Fruit fly (Drosophila melanogaster) whole organism, prepupa: ENCODE results near the gene Dpck.

Experiments
- Blimp-1 ChIP-seq: fragments of 200-800 bp; sonication (Bioruptor generic); optimal IDR thresholded peaks from 3 replicates; lab custom pipeline; 2017; ENCODE audit warnings: missing biosample characterization, missing genetic modification characterization, mild to moderate bottlenecking, moderate library complexity, missing genetic modification reagents
- CG10631 ChIP-seq: fragments of 200-800 bp; sonication (Bioruptor generic); optimal IDR thresholded peaks from 2 replicates; lab custom pipeline; 2016; ENCODE audit warnings: missing biosample characterization, missing genetic modification characterization
- CG11902 ChIP-seq: fragments of 200-800 bp; sonication (Bioruptor generic); optimal IDR thresholded peaks from 3 replicates; lab custom pipeline; 2016; ENCODE audit warnings: missing biosample characterization, missing genetic modification characterization
- CG16779 ChIP-seq: fragments of 200-800 bp; sonication (Bioruptor generic); optimal IDR thresholded peaks from 3 replicates; lab custom pipeline; 2017; ENCODE audit warnings: missing biosample characterization, mild to moderate bottlenecking, missing genetic modification characterization
- CG3032 ChIP-seq: fragments of 200-800 bp; optimal IDR thresholded peaks from 2 replicates; lab custom pipeline; 2019; ENCODE audit warnings: missing biosample characterization, mild to moderate bottlenecking, missing genetic modification characterization, moderate library complexity
- CG31627 ChIP-seq: fragments of 200-800 bp; sonication (Bioruptor generic); optimal IDR thresholded peaks from 3 replicates; lab custom pipeline; 2016; ENCODE audit warnings: missing biosample characterization, missing genetic modification characterization
- CG4318 ChIP-seq: fragments of 200-800 bp; sonication (Bioruptor generic); optimal IDR thresholded peaks from 3 replicates; lab custom pipeline; 2017; ENCODE audit warnings: missing biosample characterization, mild to moderate bottlenecking, missing genetic modification characterization
- CG6163 ChIP-seq: fragments of 200-800 bp; sonication (Bioruptor generic); IDR thresholded peaks from 3 replicates; pipeline ENCODE4 v1.3.6; 2022; ENCODE audit warnings: missing biosample characterization, missing genetic modification characterization
- CG6276 ChIP-seq: fragments of 200-800 bp; sonication (Bioruptor generic); optimal IDR thresholded peaks from 2 replicates; lab custom pipeline; 2017; ENCODE audit warnings: missing biosample characterization, mild to moderate bottlenecking, missing genetic modification characterization
- CG6792 ChIP-seq: fragments of 200-800 bp; sonication (Bioruptor generic); optimal IDR thresholded peaks from 3 replicates; lab custom pipeline; 2016; ENCODE audit warnings: missing biosample characterization, missing genetic modification characterization
- CG6808 ChIP-seq: fragments of 200-800 bp; sonication (Bioruptor generic); optimal IDR thresholded peaks from 3 replicates; lab custom pipeline; 2017; ENCODE audit warnings: missing biosample characterization, missing genetic modification characterization, mild to moderate bottlenecking, moderate library complexity, missing genetic modification reagents
- CG6854 ChIP-seq: fragments of 200-800 bp; sonication (Bioruptor generic); optimal IDR thresholded peaks from 2 replicates; lab custom pipeline; 2017; ENCODE audit warnings: missing biosample characterization, mild to moderate bottlenecking, missing genetic modification characterization
- CG8119 ChIP-seq: fragments of 200-800 bp; sonication (Bioruptor generic); IDR thresholded peaks from 3 replicates; pipeline ENCODE4 v1.3.6; 2022; ENCODE audit warnings: missing biosample characterization, missing genetic modification characterization
- Eip75B ChIP-seq: fragments of 200-800 bp; sonication (Bioruptor generic); optimal IDR thresholded peaks from 3 replicates; lab custom pipeline; 2016; ENCODE audit warnings: missing biosample characterization, missing genetic modification characterization
- Eip78C ChIP-seq: fragments of 200-800 bp; sonication (Bioruptor generic); peaks from one replicate; lab custom pipeline; 2016; ENCODE audit warnings: missing biosample characterization, missing genetic modification characterization
- Eip93F ChIP-seq: fragments of 200-800 bp; sonication (Bioruptor generic); optimal IDR thresholded peaks from 2 replicates; lab custom pipeline; 2016; ENCODE audit warnings: missing biosample characterization, mild to moderate bottlenecking, missing genetic modification characterization
- Ets21C ChIP-seq: fragments of 200-800 bp; sonication (Bioruptor generic); optimal IDR thresholded peaks from 3 replicates; lab custom pipeline; 2016; ENCODE audit warnings: missing biosample characterization, missing genetic modification characterization
- Ets96B ChIP-seq: fragments of 200-800 bp; optimal IDR thresholded peaks from 2 replicates; lab custom pipeline; 2019; ENCODE audit warnings: missing biosample characterization, mild to moderate bottlenecking, missing genetic modification characterization, moderate library complexity
- Lpt ChIP-seq: fragments of 200-800 bp; sonication (Bioruptor generic); optimal IDR thresholded peaks from 3 replicates; lab custom pipeline; 2016; ENCODE audit warnings: missing biosample characterization, missing genetic modification characterization
- Sox102F ChIP-seq: fragments of 200-800 bp; sonication (Bioruptor generic); optimal IDR thresholded peaks from 2 replicates; lab custom pipeline; 2016; ENCODE audit warnings: missing biosample characterization, mild to moderate bottlenecking, missing genetic modification characterization
- achi ChIP-seq: fragments of 200-800 bp; sonication (Bioruptor generic); optimal IDR thresholded peaks from 3 replicates; lab custom pipeline; 2016; ENCODE audit warnings: missing biosample characterization, missing genetic modification characterization
- cyc ChIP-seq: fragments of 200-800 bp; sonication (Bioruptor generic); optimal IDR thresholded peaks from 3 replicates; lab custom pipeline; 2016; ENCODE audit warnings: missing biosample characterization, missing genetic modification characterization
- dsx ChIP-seq: fragments of 200-800 bp; optimal IDR thresholded peaks from 3 replicates; lab custom pipeline; 2019; ENCODE audit warnings: missing biosample characterization, mild to moderate bottlenecking, missing genetic modification characterization, moderate library complexity; ENCODE audit not compliant: poor library complexity, severe bottlenecking
- fkh ChIP-seq: fragments of 200-800 bp; sonication (Bioruptor generic); optimal IDR thresholded peaks from 3 replicates; lab custom pipeline; 2017; ENCODE audit warnings: missing biosample characterization, mild to moderate bottlenecking, missing genetic modification characterization, moderate library complexity
- lz ChIP-seq: fragments of 200-800 bp; sonication (Bioruptor generic); optimal IDR thresholded peaks from 3 replicates; lab custom pipeline; 2016; ENCODE audit warnings: missing biosample characterization, missing genetic modification characterization
- net ChIP-seq: fragments of 200-800 bp; sonication (Bioruptor generic); optimal IDR thresholded peaks from 3 replicates; lab custom pipeline; 2016; ENCODE audit warnings: missing biosample characterization, missing genetic modification characterization
- spab ChIP-seq: fragments of 200-800 bp; sonication (Bioruptor generic); optimal IDR thresholded peaks from 2 replicates; lab custom pipeline; 2017; ENCODE audit warnings: missing biosample characterization, mild to moderate bottlenecking, missing genetic modification characterization, missing genetic modification reagents
- ss ChIP-seq, 2 experiments: fragments of 200-800 bp; sonication (Bioruptor generic); optimal IDR thresholded peaks; 2 replicates in 1 of 2; 3 replicates in 1 of 2; lab custom pipeline; 2017 to 2018; ENCODE audit warnings: mild to moderate bottlenecking in 2 of 2, missing biosample characterization in 2 of 2, missing genetic modification characterization in 2 of 2, moderate library complexity in 1 of 2
- svp ChIP-seq: fragments of 200-800 bp; sonication (Bioruptor generic); peaks from one replicate; lab custom pipeline; 2016; ENCODE audit warnings: missing biosample characterization, missing genetic modification characterization
- vri ChIP-seq: fragments of 200-800 bp; sonication (Bioruptor generic); optimal IDR thresholded peaks from 3 replicates; lab custom pipeline; 2016; ENCODE audit warnings: missing biosample characterization, mild to moderate bottlenecking, missing genetic modification characterization

Gene Dpck

DNA sequence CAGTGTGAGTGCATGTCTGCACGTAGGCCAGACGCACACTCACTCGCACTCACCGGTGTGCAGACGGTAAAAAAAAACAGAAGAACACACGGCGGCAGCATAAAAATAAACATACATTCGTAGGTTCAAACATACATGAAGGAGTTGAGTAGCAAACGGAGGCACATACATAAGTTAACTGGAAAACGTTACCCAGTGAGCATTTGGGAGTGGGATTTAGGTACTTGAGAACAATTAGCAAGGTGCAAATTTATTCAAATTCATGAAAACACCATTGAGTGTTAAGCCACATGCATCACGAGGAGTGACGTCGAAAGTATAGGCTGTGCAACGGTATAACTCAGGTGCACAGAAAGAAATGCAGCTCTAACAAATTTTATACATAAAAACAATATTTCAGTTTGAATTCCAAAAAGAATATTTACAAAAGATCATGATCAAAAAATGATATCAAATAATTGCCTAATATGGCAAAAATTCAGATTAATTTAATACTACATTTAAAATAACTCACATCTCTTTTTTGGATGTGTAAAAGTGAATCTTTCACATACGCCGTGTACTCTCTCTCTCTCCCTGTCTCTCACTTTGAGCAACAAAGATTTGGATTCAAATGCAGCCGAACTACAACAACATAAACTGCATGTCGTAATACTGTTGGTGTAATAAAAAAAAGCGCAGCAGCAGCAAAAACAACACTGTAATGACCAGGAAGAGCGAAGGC is 26.8 kb downstream of the Dpck start (continued):
- TF ChIP-seq CG6792 (GFP tag; lab: Kevin White, UChicago), result peak; percentile 93
- peak; percentile 94 for TF ChIP-seq dsx (GFP tag; lab: Kevin White, UChicago)
- TF ChIP-seq Lpt, result peak; percentile 97
- TF ChIP-seq lz (GFP tag; lab: Kevin White, UChicago), result peak; percentile 97
- TF ChIP-seq spab (GFP tag; lab: Kevin White, UChicago), result peak; percentile 93
- TF ChIP-seq CG6276 (GFP tag; lab: Kevin White, UChicago), result peak; percentile 96
- peak; percentile 77 for TF ChIP-seq CG16779 (tag; lab: Kevin White, UChicago)
- TF ChIP-seq Sox102F (GFP tag; lab: Kevin White, UChicago), result peak; percentile 95
- peak; percentile 94 for TF ChIP-seq Blimp-1 (GFP tag; lab: Kevin White, UChicago)

DNA sequence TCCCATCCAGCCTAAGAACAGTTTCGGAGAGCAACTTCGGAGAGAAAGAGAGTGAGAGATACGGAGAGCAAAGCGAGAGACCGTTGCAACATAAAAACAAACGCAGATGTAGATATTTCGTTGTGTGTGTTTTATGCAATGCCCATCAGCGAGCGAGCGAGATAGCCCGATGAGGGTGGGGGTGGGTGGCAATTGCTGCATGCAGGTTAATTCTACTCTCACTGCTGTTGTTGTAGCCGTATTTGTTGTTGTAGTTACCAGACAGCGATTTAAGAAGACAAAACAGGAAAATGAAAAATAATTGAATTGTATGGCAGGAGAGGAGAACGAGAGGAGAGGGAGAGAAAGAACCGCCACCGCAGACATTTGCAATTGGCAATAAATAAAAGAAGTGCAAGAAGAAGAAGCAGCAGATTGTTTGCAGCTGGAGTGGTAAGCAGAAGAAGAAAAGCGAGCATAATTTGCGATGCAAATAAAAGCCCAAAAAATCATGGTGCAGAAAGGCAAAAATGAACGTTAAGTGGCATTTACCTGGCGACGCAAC is 27.9 kb downstream of the Dpck start:
- TF ChIP-seq CG4318 (GFP tag; lab: Kevin White, UChicago) (no peak), CG6163 (GFP tag; lab: Robert Waterston, UW) (no peak; the same call in 1 of the 3 replicates), CG6276 (GFP tag; lab: Kevin White, UChicago) (peak; percentile 23), CG11902 (no peak), vri (GFP tag; lab: Kevin White, UChicago) (peak; percentile 81), Blimp-1 (GFP tag; lab: Kevin White, UChicago) (peak; percentile 56), CG6808 (GFP tag; lab: Kevin White, UChicago) (peak; percentile 49), Sox102F (GFP tag; lab: Kevin White, UChicago) (peak; percentile 47), Ets96B (tag; lab: Kevin White, UChicago) (no peak), CG8119 (GFP tag; lab: Robert Waterston, UW) (peak; percentile 31; the same call in 1 of the 3 replicates), Eip78C (peak; percentile 74), spab (GFP tag; lab: Kevin White, UChicago) (peak; percentile 17), dsx (GFP tag; lab: Kevin White, UChicago) (peak; percentile 64), CG6854 (GFP tag; lab: Kevin White, UChicago) (peak; percentile 87), Lpt (peak; percentile 24), CG3032 (peak; percentile 16), ss (GFP tag; optimal IDR thresholded peaks at IDR 0.05; lab: Kevin White, UChicago) (peak in 1 of 2 experiments; percentile 44)
- TF ChIP-seq, all 60 proteins: peak for 13

DNA sequence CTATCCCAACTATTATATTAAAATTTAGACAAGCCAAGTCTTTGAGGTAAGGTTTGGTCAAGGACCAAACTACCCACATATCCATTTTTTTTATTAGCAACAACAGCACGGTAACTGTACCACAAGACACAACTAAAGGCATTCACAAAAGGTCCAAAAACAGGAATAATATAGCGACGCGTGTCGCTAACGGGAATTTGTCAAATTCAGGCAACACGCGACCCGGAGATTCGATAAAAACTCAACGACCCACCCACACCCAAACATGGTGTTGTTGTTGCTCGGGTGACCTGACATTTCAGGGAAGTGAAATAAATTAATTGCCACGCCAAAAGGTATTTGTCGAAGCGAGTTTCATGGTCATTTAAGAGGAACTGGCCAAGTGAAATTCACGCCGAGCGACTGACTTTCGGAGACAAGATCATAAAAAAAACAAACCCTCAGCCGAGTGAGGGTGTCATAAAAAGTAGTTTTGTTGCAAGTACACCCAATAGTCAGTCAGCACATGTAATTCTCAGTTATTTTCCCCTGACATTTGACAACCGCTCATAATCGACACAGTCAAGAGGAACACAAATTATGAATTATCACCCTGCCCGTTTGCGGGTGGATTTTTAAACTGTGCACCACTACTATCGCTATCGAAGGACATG is 29.4 kb downstream of the Dpck start:
- TF ChIP-seq achi (GFP tag; lab: Kevin White, UChicago), result no peak
- no peak for TF ChIP-seq Ets96B (tag; lab: Kevin White, UChicago)
- TF ChIP-seq CG4318 (GFP tag; lab: Kevin White, UChicago), result no peak
- no peak for TF ChIP-seq Ets21C (GFP tag; lab: Kevin White, UChicago)
- TF ChIP-seq Lpt, result no peak
- TF ChIP-seq cyc (GFP tag; lab: Kevin White, UChicago), result no peak
- no peak for TF ChIP-seq dsx (GFP tag; lab: Kevin White, UChicago)
- TF ChIP-seq CG31627, result no peak
- TF ChIP-seq CG3032, result no peak
- no peak for TF ChIP-seq CG6276 (GFP tag; lab: Kevin White, UChicago)
- no peak for TF ChIP-seq Eip93F (GFP tag; lab: Kevin White, UChicago)
- TF ChIP-seq fkh (GFP tag; lab: Kevin White, UChicago), result no peak
- TF ChIP-seq svp (GFP tag; lab: Kevin White, UChicago), result no peak

DNA sequence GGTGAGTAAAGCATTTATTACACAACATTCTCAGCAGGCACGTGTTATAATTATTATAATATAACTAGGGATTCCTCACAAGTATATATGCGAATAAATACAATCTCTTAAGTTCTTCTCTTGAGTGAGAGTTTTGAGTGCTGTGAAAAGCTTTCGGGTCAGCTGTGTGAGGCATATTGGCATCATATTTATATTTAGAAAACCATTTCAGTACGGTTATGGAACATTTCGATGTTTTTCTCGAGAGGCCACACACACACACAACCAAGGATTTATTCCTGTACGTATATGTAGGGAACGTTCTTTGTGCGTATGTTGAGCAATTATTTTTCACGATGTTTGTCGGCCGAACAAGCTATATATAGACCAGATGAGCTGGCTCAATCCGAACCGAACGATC is 31.0 kb downstream of the Dpck start:
- TF ChIP-seq Ets96B (tag; lab: Kevin White, UChicago), result no peak
- TF ChIP-seq spab (GFP tag; lab: Kevin White, UChicago), result no peak

DNA sequence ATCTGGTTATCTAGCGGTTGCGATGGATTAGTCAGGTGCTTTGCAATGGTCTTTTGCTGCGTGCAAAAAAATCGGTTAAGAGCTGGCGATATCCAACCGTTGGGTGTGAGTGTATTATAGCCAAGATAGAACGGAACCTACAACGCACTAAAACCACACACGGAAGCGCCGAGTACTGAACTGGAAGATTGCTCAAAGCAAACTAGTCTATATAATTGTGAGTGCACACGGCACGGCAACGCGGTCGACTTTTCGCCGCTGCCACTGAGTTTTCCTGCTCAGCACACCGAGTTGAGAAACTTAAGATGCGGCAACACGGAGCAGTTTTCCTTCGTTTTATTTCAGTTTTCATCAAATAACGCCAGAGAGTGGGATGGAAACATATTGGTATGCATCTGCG is 34.5 kb downstream of the Dpck start:
- TF ChIP-seq Eip75B (GFP tag; lab: Kevin White, UChicago) (no peak), net (no peak), CG6854 (GFP tag; lab: Kevin White, UChicago) (no peak), CG10631 (GFP tag; lab: Kevin White, UChicago) (no peak), achi (GFP tag; lab: Kevin White, UChicago) (no peak)
